Fruit fly (Drosophila melanogaster): ENCODE measurements around the gene kst.

kst gene

dm6 chr3L:3325925-3326903, 10.4 kb upstream of the kst start, which contains the start of gene Gtpx (continued):
- TF ChIP-seq CG4854 (GFP tag; optimal IDR thresholded peaks at IDR 0.05): no peak
- no peak for TF ChIP-seq sens-2 (GFP tag; IDR thresholded peaks at IDR 0.05)
- peak; percentile 32 for TF ChIP-seq kni (GFP tag; optimal IDR thresholded peaks at IDR 0.05)

dm6 chr3L:3328771-3329170, 7.9 kb upstream of the kst start, which contains the start of gene Strip:
Strip (minus strand) TSS chr3L:3328871.
- TF ChIP-seq CG16863 (GFP tag; optimal IDR thresholded peaks at IDR 0.05): no peak
- no peak for TF ChIP-seq CkIIα-i1 (GFP tag; IDR thresholded peaks at IDR 0.05)
- no peak for TF ChIP-seq hth (optimal IDR thresholded peaks at IDR 0.05)
- no peak for TF ChIP-seq lmd (GFP tag; IDR thresholded peaks at IDR 0.05)
- no peak for TF ChIP-seq Oaz (GFP tag; IDR thresholded peaks at IDR 0.05)

DNA sequence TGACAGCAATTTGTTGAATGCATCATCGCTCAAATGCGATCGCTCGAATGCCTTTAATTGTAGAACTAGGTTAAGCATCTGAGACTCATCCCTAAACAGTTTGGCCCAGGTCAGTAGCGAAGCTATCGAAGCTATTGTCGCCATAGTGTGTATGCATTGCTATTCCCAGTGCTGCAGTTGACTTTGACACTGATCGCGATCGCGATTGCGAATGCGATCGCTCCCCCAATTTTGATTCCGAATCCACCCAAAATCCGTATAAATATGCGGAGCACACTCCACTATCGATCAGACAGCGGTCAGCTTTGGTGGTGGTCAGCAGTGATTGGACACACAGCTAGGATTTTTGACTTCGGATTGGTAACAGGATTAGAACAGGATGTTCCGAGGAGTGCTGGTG, 6.9 kb upstream of the kst start, which contains the start of gene CG14961:
TSS of gene CG14961 (plus strand) at position 301 of the 400 bp plus-strand sequence.
- TF ChIP-seq lab (GFP tag; optimal IDR thresholded peaks at IDR 0.05): no peak
- TF ChIP-seq C15 (GFP tag; IDR thresholded peaks at IDR 0.05): no peak
- no peak for TF ChIP-seq Dp (GFP tag; optimal IDR thresholded peaks at IDR 0.05)
- TF ChIP-seq ato (GFP tag; IDR thresholded peaks at IDR 0.05; ENCODE audit: partially characterized antibody): no peak
- no peak for TF ChIP-seq slou (GFP tag; optimal IDR thresholded peaks at IDR 0.05)
- TF ChIP-seq CG17328 (GFP tag; IDR thresholded peaks at IDR 0.05): no peak
- TF ChIP-seq H2.0 (GFP tag; IDR thresholded peaks at IDR 0.05): no peak
- no peak for TF ChIP-seq pita (GFP tag; optimal IDR thresholded peaks at IDR 0.05)
- no peak for TF ChIP-seq emc (GFP tag; optimal IDR thresholded peaks at IDR 0.05)
- TF ChIP-seq Hr78 (GFP tag; optimal IDR thresholded peaks at IDR 0.05): no peak

DNA sequence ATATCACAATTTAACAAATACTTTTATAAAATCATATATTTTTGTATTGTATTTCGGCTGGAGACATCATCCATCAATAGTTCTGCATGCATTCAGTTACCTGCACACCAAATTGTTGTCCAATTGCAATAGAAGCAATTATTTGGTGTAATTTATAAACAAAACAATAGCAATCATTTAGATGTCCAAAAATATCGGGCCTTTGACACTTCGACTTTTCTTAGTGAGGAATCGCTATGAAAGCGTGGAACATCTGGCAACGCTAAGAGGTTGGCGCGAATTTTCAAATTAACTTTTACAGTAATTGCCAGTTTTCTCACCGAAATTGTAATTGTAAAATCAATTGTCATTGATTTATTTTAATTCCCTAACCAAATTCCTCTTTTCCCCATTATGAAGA, 1.9 kb upstream of the kst start, which contains the start of gene CG14969:
TSS of gene CG14969 (minus strand) at position 195 of the 400 bp plus-strand sequence.
- no peak for TF ChIP-seq CG2129 (GFP tag; IDR thresholded peaks at IDR 0.05; ENCODE audit: partially characterized antibody)
- TF ChIP-seq crol (GFP tag; IDR thresholded peaks at IDR 0.05): no peak
- no peak for TF ChIP-seq Fer1 (GFP tag; optimal IDR thresholded peaks at IDR 0.05)
- TF ChIP-seq abd-A (tag; optimal IDR thresholded peaks at IDR 0.05): no peak
- no peak; the same call in 1 of the 2 replicates for TF ChIP-seq ato (GFP tag; IDR thresholded peaks at IDR 0.05; ENCODE audit: partially characterized antibody)
- TF ChIP-seq CG18011 (GFP tag; optimal IDR thresholded peaks at IDR 0.05): no peak
- no peak for TF ChIP-seq al (GFP tag; IDR thresholded peaks at IDR 0.05)
- no peak for TF ChIP-seq az2 (GFP tag; optimal IDR thresholded peaks at IDR 0.05)
- TF ChIP-seq CG17361 (GFP tag; IDR thresholded peaks at IDR 0.05): no peak
- TF ChIP-seq phol (tag; optimal IDR thresholded peaks at IDR 0.05): peak; percentile 24
- no peak for TF ChIP-seq slou (GFP tag; optimal IDR thresholded peaks at IDR 0.05)
- no peak for TF ChIP-seq da (GFP tag; optimal IDR thresholded peaks at IDR 0.05)
- TF ChIP-seq Oaz (GFP tag; IDR thresholded peaks at IDR 0.05): no peak
- TF ChIP-seq Ptx1 (GFP tag; IDR thresholded peaks at IDR 0.05): no peak
- TF ChIP-seq Dbx (GFP tag; IDR thresholded peaks at IDR 0.05): no peak
- no peak for TF ChIP-seq CG34422 (GFP tag; IDR thresholded peaks at IDR 0.05)
- TF ChIP-seq CG10431 (GFP tag; optimal IDR thresholded peaks at IDR 0.05): no peak
- no peak for TF ChIP-seq jumu (GFP tag; optimal IDR thresholded peaks at IDR 0.05)
- TF ChIP-seq CG17568 (GFP tag; optimal IDR thresholded peaks at IDR 0.05): no peak
- TF ChIP-seq Hr51 (GFP tag; optimal IDR thresholded peaks at IDR 0.05): no peak
- no peak for TF ChIP-seq CG43689 (GFP tag; IDR thresholded peaks at IDR 0.05)
- no peak for TF ChIP-seq jigr1 (GFP tag; IDR thresholded peaks at IDR 0.05)
- TF ChIP-seq CG15011 (GFP tag; optimal IDR thresholded peaks at IDR 0.05): no peak
- TF ChIP-seq pros (GFP tag; optimal IDR thresholded peaks at IDR 0.05): no peak
- peak; percentile 73 for TF ChIP-seq Med (GFP tag)
- TF ChIP-seq ro (GFP tag; IDR thresholded peaks at IDR 0.05): no peak
- no peak for TF ChIP-seq Dip3 (GFP tag; optimal IDR thresholded peaks at IDR 0.05)
- peak; percentile 15 for TF ChIP-seq CoRest (tag; optimal IDR thresholded peaks at IDR 0.05)
- TF ChIP-seq D19A (tag; optimal IDR thresholded peaks at IDR 0.05): no peak
